Fruit fly (Drosophila melanogaster) whole organism, embryonic: ENCODE data around the gene Twdlalpha.

ENCODE experiments used
- CG1024 ChIP-seq: fragments of 200-800 bp; sonication (Bioruptor generic); IDR thresholded peaks from 2 replicates; pipeline ENCODE4 v1.3.6; 2022; ENCODE audit warnings: missing biosample characterization, missing genetic modification characterization
- CG10267 ChIP-seq: fragments of 200-800 bp; sonication (Bioruptor generic); optimal IDR thresholded peaks from 2 replicates; lab custom pipeline; 2018; ENCODE audit warnings: missing biosample characterization, mild to moderate bottlenecking, missing genetic modification characterization, moderate library complexity
- CG11398 ChIP-seq: fragments of 200-800 bp; sonication (Bioruptor generic); optimal IDR thresholded peaks from 2 replicates; lab custom pipeline; 2016; ENCODE audit warnings: missing biosample characterization, missing genetic modification characterization
- CG12219 ChIP-seq: fragments of 200-800 bp; sonication (Bioruptor generic); optimal IDR thresholded peaks from 3 replicates; lab custom pipeline; 2018; ENCODE audit warnings: missing biosample characterization, mild to moderate bottlenecking, missing genetic modification characterization
- CG12942 ChIP-seq: fragments of 200-800 bp; sonication (Bioruptor generic); optimal IDR thresholded peaks from 3 replicates; lab custom pipeline; 2016; ENCODE audit warnings: missing biosample characterization, missing genetic modification characterization
- CG15073 ChIP-seq: fragments of 200-800 bp; sonication (Bioruptor generic); optimal IDR thresholded peaks from 2 replicates; lab custom pipeline; 2016; ENCODE audit warnings: missing biosample characterization, missing genetic modification characterization
- CG1603 ChIP-seq: fragments of 200-800 bp; sonication (Bioruptor generic); optimal IDR thresholded peaks from 2 replicates; lab custom pipeline; 2019; ENCODE audit warnings: missing biosample characterization, mild to moderate bottlenecking, missing genetic modification characterization, moderate library complexity
- CG17829 ChIP-seq: fragments of 200-800 bp; optimal IDR thresholded peaks from 2 replicates; lab custom pipeline; 2019; ENCODE audit warnings: missing biosample characterization, mild to moderate bottlenecking, missing genetic modification characterization, moderate library complexity
- CG2116 ChIP-seq: fragments of 200-800 bp; sonication (Bioruptor generic); optimal IDR thresholded peaks from 3 replicates; lab custom pipeline; 2018; ENCODE audit warnings: missing biosample characterization, mild to moderate bottlenecking, missing genetic modification characterization
- CG2120 ChIP-seq: fragments of 200-800 bp; sonication (Bioruptor generic); optimal IDR thresholded peaks from 3 replicates; lab custom pipeline; 2016; ENCODE audit warnings: missing biosample characterization, missing genetic modification characterization
- CG2678 ChIP-seq: fragments of 200-800 bp; sonication (Bioruptor generic); optimal IDR thresholded peaks from 3 replicates; lab custom pipeline; 2019; ENCODE audit warnings: missing biosample characterization, mild to moderate bottlenecking, missing genetic modification characterization, moderate library complexity
- CG3847 ChIP-seq: fragments of 200-800 bp; sonication (Bioruptor generic); IDR thresholded peaks from 2 replicates; pipeline ENCODE4 v1.3.6; 2022; ENCODE audit warnings: missing biosample characterization, missing genetic modification characterization
- CG3995 ChIP-seq: fragments of 200-800 bp; sonication (Bioruptor generic); optimal IDR thresholded peaks from 3 replicates; lab custom pipeline; 2016; ENCODE audit warnings: missing biosample characterization, missing genetic modification characterization
- CG4617 ChIP-seq: fragments of 200-800 bp; sonication (Bioruptor generic); optimal IDR thresholded peaks from 3 replicates; lab custom pipeline; 2016; ENCODE audit warnings: missing biosample characterization, missing genetic modification characterization, borderline replicate concordance
- CG7928 ChIP-seq: fragments of 200-800 bp; sonication (Bioruptor generic); optimal IDR thresholded peaks from 2 replicates; lab custom pipeline; 2017; ENCODE audit warnings: missing biosample characterization, mild to moderate bottlenecking, missing genetic modification characterization
- CG9437 ChIP-seq: fragments of 200-800 bp; sonication (Bioruptor generic); optimal IDR thresholded peaks from 2 replicates; lab custom pipeline; 2018; ENCODE audit warnings: missing biosample characterization, mild to moderate bottlenecking, missing genetic modification characterization
- CG9609 ChIP-seq: fragments of 200-800 bp; sonication (Bioruptor generic); optimal IDR thresholded peaks from 3 replicates; lab custom pipeline; 2016; ENCODE audit warnings: missing biosample characterization, missing genetic modification characterization
- CoRest ChIP-seq: fragments of 200-800 bp; sonication (Bioruptor generic); optimal IDR thresholded peaks from 3 replicates; lab custom pipeline; 2018; ENCODE audit warnings: missing biosample characterization, mild to moderate bottlenecking, missing genetic modification characterization, moderate library complexity
- D19B ChIP-seq: fragments of 200-800 bp; sonication (Bioruptor generic); optimal IDR thresholded peaks from 2 replicates; lab custom pipeline; 2017; ENCODE audit warnings: missing biosample characterization, mild to moderate bottlenecking, missing genetic modification characterization
- Dfd ChIP-seq, 2 experiments: fragments of >200 bp; optimal IDR thresholded peaks; 2 replicates each; lab custom pipeline; 2017; ENCODE audit warnings: missing biosample characterization in 2 of 2, missing genetic modification characterization in 2 of 2
- Doc3 ChIP-seq: fragments of 200-800 bp; sonication (Bioruptor generic); IDR thresholded peaks from 3 replicates; pipeline ENCODE4 v1.3.6; 2022; ENCODE audit warnings: missing biosample characterization, missing genetic modification characterization; ENCODE audit not compliant: partially characterized antibody
- Dref ChIP-seq: fragments of 200-800 bp; sonication (Bioruptor generic); IDR thresholded peaks from 2 replicates; pipeline ENCODE4 v1.3.6; 2022; ENCODE audit warnings: missing biosample characterization, missing genetic modification characterization
- Ets97D ChIP-seq: fragments of 200-800 bp; sonication (Bioruptor generic); optimal IDR thresholded peaks from 3 replicates; lab custom pipeline; 2016; ENCODE audit warnings: missing biosample characterization, missing genetic modification characterization
- Hr51 ChIP-seq, 2 experiments: fragments of 200-800 bp; sonication (Bioruptor generic); optimal IDR thresholded peaks; 2 replicates in 1 of 2; 3 replicates in 1 of 2; lab custom pipeline; 2016 to 2018; ENCODE audit warnings: missing biosample characterization in 2 of 2, missing genetic modification characterization in 2 of 2, mild to moderate bottlenecking in 1 of 2, moderate library complexity in 1 of 2
- MBD-R2 ChIP-seq: fragments of 200-800 bp; sonication (Bioruptor generic); IDR thresholded peaks from 2 replicates; pipeline ENCODE4 v1.3.6; 2022; ENCODE audit warnings: missing biosample characterization, missing genetic modification characterization
- Med ChIP-seq: fragments of 200-800 bp; sonication (Bioruptor generic); peaks from one replicate; lab custom pipeline; 2016; ENCODE audit warnings: missing biosample characterization, missing genetic modification characterization, mild to moderate bottlenecking, inconsistent platforms, moderate library complexity
- Myb ChIP-seq: fragments of 200-800 bp; sonication (Bioruptor generic); optimal IDR thresholded peaks from 2 replicates; lab custom pipeline; 2016; ENCODE audit warnings: missing biosample characterization, missing genetic modification characterization
- Opbp ChIP-seq: fragments of 200-800 bp; sonication (Bioruptor generic); IDR thresholded peaks from 3 replicates; pipeline ENCODE4 v1.3.6; 2022; ENCODE audit warnings: missing biosample characterization, missing genetic modification characterization; ENCODE audit not compliant: partially characterized antibody
- Rfx ChIP-seq: fragments of 200-800 bp; sonication (Bioruptor generic); IDR thresholded peaks from 2 replicates; pipeline ENCODE4 v1.3.6; 2022; ENCODE audit warnings: missing biosample characterization, missing genetic modification characterization
- Sry-δ ChIP-seq: fragments of 200-800 bp; sonication (Bioruptor generic); optimal IDR thresholded peaks from 2 replicates; lab custom pipeline; 2016; ENCODE audit warnings: missing biosample characterization, missing genetic modification characterization
- Tbp ChIP-seq: fragments of >200 bp; optimal IDR thresholded peaks from 2 replicates; lab custom pipeline; 2018; ENCODE audit warnings: missing biosample characterization, missing genetic modification characterization
- Trl ChIP-seq, 3 experiments: fragments of >200 bp in 2 of 3; fragments of 200-800 bp in 1 of 3; sonication (Bioruptor generic) in 1 of 3; optimal IDR thresholded peaks; 2 replicates in 1 of 3; 3 replicates in 2 of 3; lab custom pipeline; 2016 to 2017; ENCODE audit warnings: missing biosample characterization in 1 of 3, missing genetic modification characterization in 1 of 3
- ab ChIP-seq: fragments of 200-800 bp; sonication (Bioruptor generic); optimal IDR thresholded peaks from 2 replicates; lab custom pipeline; 2016; ENCODE audit warnings: missing biosample characterization, missing genetic modification characterization
- corto ChIP-seq: fragments of 200-800 bp; sonication (Bioruptor generic); optimal IDR thresholded peaks from 2 replicates; lab custom pipeline; 2016; ENCODE audit warnings: missing biosample characterization, mild to moderate bottlenecking, missing genetic modification characterization, moderate library complexity
- dmrt11E ChIP-seq: fragments of 200-800 bp; sonication (Bioruptor generic); optimal IDR thresholded peaks from 3 replicates; lab custom pipeline; 2018; ENCODE audit warnings: missing biosample characterization, mild to moderate bottlenecking, missing genetic modification characterization, moderate library complexity
- gce ChIP-seq: fragments of 200-800 bp; sonication (Bioruptor generic); IDR thresholded peaks from 3 replicates; pipeline ENCODE4 v1.3.6; 2022; ENCODE audit warnings: missing biosample characterization, missing genetic modification characterization
- gfzf ChIP-seq: fragments of 200-800 bp; sonication (Bioruptor generic); optimal IDR thresholded peaks from 2 replicates; lab custom pipeline; 2016; ENCODE audit warnings: missing biosample characterization, mild to moderate bottlenecking, missing genetic modification characterization, moderate library complexity
- hkb ChIP-seq, 2 experiments: fragments of 200-800 bp in 1 of 2; fragments of >200 bp in 1 of 2; sonication (Bioruptor generic) in 1 of 2; IDR thresholded peaks in 1 of 2; optimal IDR thresholded peaks in 1 of 2; 2 replicates each; pipeline versions ENCODE4 v1.3.6 to Lab custom; 2017 to 2022; ENCODE audit warnings: missing biosample characterization in 1 of 2, missing genetic modification characterization in 1 of 2
- jing ChIP-seq: fragments of 200-800 bp; sonication (Bioruptor generic); optimal IDR thresholded peaks from 2 replicates; lab custom pipeline; 2018; ENCODE audit warnings: missing biosample characterization, mild to moderate bottlenecking, missing genetic modification characterization
- phol ChIP-seq: fragments of 200-800 bp; sonication (Bioruptor generic); optimal IDR thresholded peaks from 3 replicates; lab custom pipeline; 2018; ENCODE audit warnings: missing biosample characterization, mild to moderate bottlenecking, missing genetic modification characterization, moderate library complexity
- row ChIP-seq: fragments of 200-800 bp; sonication (Bioruptor generic); IDR thresholded peaks from 3 replicates; pipeline ENCODE4 v1.3.6; 2022; ENCODE audit warnings: missing biosample characterization, missing genetic modification characterization
- slbo ChIP-seq: fragments of 200-800 bp; sonication (Bioruptor generic); IDR thresholded peaks from 2 replicates; pipeline ENCODE4 v1.3.6; 2022; ENCODE audit warnings: missing biosample characterization, missing genetic modification characterization
- sr ChIP-seq: fragments of 200-800 bp; sonication (Bioruptor generic); IDR thresholded peaks from 3 replicates; pipeline ENCODE4 v1.3.6; 2022; ENCODE audit warnings: missing biosample characterization, missing genetic modification characterization
- tap ChIP-seq: fragments of 200-800 bp; optimal IDR thresholded peaks from 3 replicates; lab custom pipeline; 2019; ENCODE audit warnings: missing biosample characterization, mild to moderate bottlenecking, missing genetic modification characterization, moderate library complexity
- tin ChIP-seq: fragments of 200-800 bp; sonication (Bioruptor generic); optimal IDR thresholded peaks from 3 replicates; lab custom pipeline; 2016; ENCODE audit warnings: missing biosample characterization, missing genetic modification characterization
- vvl ChIP-seq: fragments of 200-800 bp; sonication (Bioruptor generic); IDR thresholded peaks from 2 replicates; pipeline ENCODE4 v1.3.6; 2022; ENCODE audit warnings: missing biosample characterization, missing genetic modification characterization
- zf30C ChIP-seq: fragments of 200-800 bp; sonication (Bioruptor generic); optimal IDR thresholded peaks from 3 replicates; lab custom pipeline; 2018; ENCODE audit warnings: missing biosample characterization, mild to moderate bottlenecking, missing genetic modification characterization

Twdlalpha gene

dm6 chrX:16786860-16787415 lies 44.3 kb downstream of the Twdlalpha start, which contains the start of the genes CG9609 and Sap30 (continued):
- no peak for TF ChIP-seq CG11398 (GFP tag; lab: Kevin White, UChicago)
- TF ChIP-seq CG3847 (GFP tag; lab: Robert Waterston, UW) = peak; percentile 18; the same call in 1 of the 2 replicates
- 0 out of 3 replicates have a peak, but pooled peaks have one; percentile 15 for TF ChIP-seq gce (GFP tag; lab: Robert Waterston, UW)
- TF ChIP-seq CG2678 (tag; lab: Kevin White, UChicago) = no peak
- no peak for TF ChIP-seq Tbp (GFP tag; lab: Kevin White, UChicago)
- TF ChIP-seq CG12219 = no peak
- TF ChIP-seq D19B (GFP tag; lab: Kevin White, UChicago) = no peak
- TF ChIP-seq tap (tag; lab: Kevin White, UChicago) = no peak
- TF ChIP-seq Doc3 (GFP tag; lab: Robert Waterston, UW) = 0 out of 3 replicates have a peak, but pooled peaks have one; percentile 41
- TF ChIP-seq phol (tag; lab: Kevin White, UChicago) = peak; percentile 8
- peak; percentile 55 for TF ChIP-seq Sry-δ (GFP tag; lab: Kevin White, UChicago)
- peak; percentile 13; the same call in 1 of the 2 replicates for TF ChIP-seq Rfx (GFP tag; lab: Robert Waterston, UW)
- TF ChIP-seq Med (GFP tag; lab: Kevin White, UChicago) = peak; percentile 71
- TF ChIP-seq Opbp (GFP tag; lab: Robert Waterston, UW) = 0 out of 3 replicates have a peak, but pooled peaks have one; percentile 12
- TF ChIP-seq Myb (GFP tag; lab: Kevin White, UChicago) = peak; percentile 66
- TF ChIP-seq CG4617 (GFP tag; lab: Kevin White, UChicago) = peak; percentile 38
- no peak for TF ChIP-seq Dfd (GFP tag; optimal IDR thresholded peaks at IDR 0.05; lab: Kevin White, UChicago)
- no peak for TF ChIP-seq corto
- peak; percentile 35; the same call in 1 of the 2 replicates for TF ChIP-seq MBD-R2
- no peak for TF ChIP-seq jing
- TF ChIP-seq sr = no peak
- TF ChIP-seq slbo (GFP tag; lab: Robert Waterston, UW) = peak; percentile 23
- TF ChIP-seq CG7928 (GFP tag; lab: Kevin White, UChicago) = peak; percentile 90
- no peak for TF ChIP-seq CG12942
- no peak for TF ChIP-seq ab
- peak; percentile 2 for TF ChIP-seq CG17829 (tag; lab: Kevin White, UChicago)
- peak; percentile 9 for TF ChIP-seq CG10267 (tag; lab: Kevin White, UChicago)
- TF ChIP-seq tin (GFP tag; lab: Kevin White, UChicago) = no peak
- TF ChIP-seq hkb (optimal IDR thresholded peaks at IDR 0.05; lab: Kevin White, UChicago) = no peak
- no peak for TF ChIP-seq hkb (GFP tag; IDR thresholded peaks at IDR 0.05; lab: Robert Waterston, UW)
- TF ChIP-seq CG1603 = peak; percentile 60
- peak; percentile 98 for TF ChIP-seq CG2116
- TF ChIP-seq Hr51 (GFP tag; optimal IDR thresholded peaks at IDR 0.05; lab: Kevin White, UChicago) = no peak
- no peak for TF ChIP-seq dmrt11E (tag; lab: Kevin White, UChicago)
- 0 out of 2 replicates have a peak, but pooled peaks have one; percentile 30 for TF ChIP-seq vvl (GFP tag; lab: Robert Waterston, UW)
- peak; percentile 48 for TF ChIP-seq row (GFP tag; lab: Robert Waterston, UW)
- peak; percentile 27 for TF ChIP-seq CG2120
- TF ChIP-seq CG1024 (GFP tag; lab: Robert Waterston, UW) = no peak
- peak; percentile 57 for TF ChIP-seq Ets97D
- peak; percentile 71 for TF ChIP-seq gfzf (GFP tag; lab: Kevin White, UChicago)
- peak; percentile 43 for TF ChIP-seq CG9437 (GFP tag; lab: Kevin White, UChicago)
- TF ChIP-seq Dref = peak; percentile 73
- TF ChIP-seq CG15073 = no peak
- peak; percentile 30 for TF ChIP-seq CG9609
- peak; percentile 72 for TF ChIP-seq CG3995 (GFP tag; lab: Kevin White, UChicago)
- no peak for TF ChIP-seq Trl (optimal IDR thresholded peaks at IDR 0.05; lab: Kevin White, UChicago)
- peak; percentile 4 for TF ChIP-seq Trl (GFP tag; optimal IDR thresholded peaks at IDR 0.05; lab: Kevin White, UChicago)
- peak; percentile 29 for TF ChIP-seq CoRest (tag; lab: Kevin White, UChicago)
- no peak for TF ChIP-seq zf30C (GFP tag; lab: Kevin White, UChicago)
